Fruit fly (Drosophila melanogaster) ovary, adult (tissue): ENCODE measurements around the gene mRpS21.

Experiments used
- CG17801 ChIP-seq: fragments of 200-800 bp; optimal IDR thresholded peaks from 2 replicates; lab custom pipeline; 2019; ENCODE audit warnings: missing biosample characterization, mild to moderate bottlenecking, missing genetic modification characterization, moderate library complexity; ENCODE audit not compliant: partially characterized antibody

Gene mRpS21

DNA sequence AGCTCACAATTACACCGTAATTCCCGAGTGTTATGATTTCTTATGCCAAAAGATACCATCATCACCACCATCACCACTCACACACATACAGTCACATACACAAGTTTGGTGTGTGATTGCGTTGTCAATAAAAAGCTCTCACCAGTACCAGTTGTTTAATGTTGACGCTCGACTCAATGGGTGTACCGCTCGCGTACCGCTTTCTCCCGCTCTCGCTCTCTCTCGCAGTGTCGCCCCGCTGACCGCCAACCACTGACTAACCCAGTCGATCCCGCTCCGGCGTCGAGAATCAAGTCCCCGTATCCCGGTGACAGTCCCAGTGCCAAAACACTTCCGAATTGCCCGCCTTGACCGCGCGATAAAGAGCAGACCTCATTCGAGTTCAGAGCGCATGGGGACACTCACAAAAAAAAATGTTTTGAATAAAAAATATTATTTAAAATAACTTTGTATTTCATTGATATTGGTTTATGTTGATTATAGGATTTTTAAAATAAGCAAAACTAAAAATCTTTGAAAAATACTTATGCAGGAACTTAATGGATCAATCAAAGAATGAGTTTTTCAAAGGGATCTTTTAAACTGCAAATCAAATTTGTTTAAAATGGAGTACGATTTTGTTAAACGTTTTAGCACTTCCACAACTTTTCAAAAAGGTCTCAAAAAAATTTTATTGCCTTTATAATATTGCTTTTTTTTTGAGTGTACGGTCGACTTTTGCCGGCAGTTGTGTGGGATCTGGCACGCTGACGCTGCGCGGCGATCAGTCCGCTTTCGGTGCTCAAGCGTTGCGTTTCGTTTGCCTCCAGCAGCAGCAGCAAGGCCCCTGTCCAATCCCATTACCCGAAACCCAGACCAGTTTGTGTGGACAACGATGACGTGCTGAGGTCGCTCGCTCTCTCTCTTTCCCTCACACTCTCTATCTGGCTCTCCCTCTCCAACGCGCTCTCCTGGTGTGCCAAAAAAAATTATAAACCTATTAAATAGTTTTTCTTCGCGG, 17.1 kb downstream of the mRpS21 start, which contains the start of gene Dic1:
TSS of gene Dic1 (plus strand) at position 764 of the 1,000 bp plus-strand sequence.
- peak; percentile 95 for TF ChIP-seq CG17801 (GFP tag; lab: Kevin White, UChicago)

DNA sequence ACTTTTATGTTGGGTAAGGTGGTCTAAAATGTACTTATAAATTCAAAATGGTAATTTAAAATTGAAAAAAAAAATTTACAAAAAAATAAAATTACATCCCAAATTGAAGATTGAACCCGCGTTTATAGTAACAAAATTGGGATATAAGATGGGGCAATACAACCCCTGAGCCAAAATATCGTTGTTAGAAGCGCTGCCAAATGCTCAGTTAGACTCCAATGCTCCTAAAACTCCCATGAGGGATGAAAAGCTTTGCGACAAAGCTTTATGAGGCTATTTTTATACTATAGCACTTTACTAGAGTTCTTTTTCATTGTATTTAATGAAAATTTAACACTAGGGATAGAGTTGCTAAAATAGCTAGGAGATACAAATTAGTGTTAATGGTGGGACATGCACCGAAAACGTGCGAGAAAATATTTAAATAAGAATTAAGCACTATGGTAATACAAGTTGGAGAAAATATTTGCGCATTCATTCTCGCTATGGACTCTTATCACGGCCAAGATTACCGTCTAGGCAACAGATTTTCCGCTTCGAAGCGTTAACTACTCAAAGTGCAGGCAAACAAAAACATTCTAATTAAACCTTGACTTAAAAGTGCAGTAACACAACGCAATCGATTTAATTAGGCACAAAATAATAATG, 18.1 kb downstream of the mRpS21 start:
- TF ChIP-seq CG17801 (GFP tag; lab: Kevin White, UChicago): no peak

DNA sequence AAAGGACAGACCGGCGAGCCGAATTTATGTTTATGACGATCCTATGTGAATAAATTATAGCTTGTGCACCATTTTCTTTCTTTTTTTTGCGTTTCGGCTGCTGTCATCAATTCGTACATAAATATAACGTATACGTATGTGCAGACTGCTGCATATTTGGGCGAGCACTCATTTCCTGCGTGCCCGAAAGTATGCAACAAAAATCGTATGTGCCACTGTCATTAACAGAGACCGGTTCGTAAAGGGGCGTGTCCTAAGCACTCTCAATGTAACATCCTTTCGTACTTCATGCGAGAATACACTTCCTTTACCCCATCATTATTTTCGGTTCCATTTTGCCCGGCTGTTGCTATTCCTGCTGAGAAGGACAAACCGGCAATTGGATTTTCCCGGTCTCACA, 21.5 kb downstream of the mRpS21 start:
- TF ChIP-seq CG17801 (GFP tag; lab: Kevin White, UChicago): no peak

dm6 chr3R:13356960-13357359, 24.6 kb downstream of the mRpS21 start:
- no peak for TF ChIP-seq CG17801 (GFP tag; lab: Kevin White, UChicago)

DNA sequence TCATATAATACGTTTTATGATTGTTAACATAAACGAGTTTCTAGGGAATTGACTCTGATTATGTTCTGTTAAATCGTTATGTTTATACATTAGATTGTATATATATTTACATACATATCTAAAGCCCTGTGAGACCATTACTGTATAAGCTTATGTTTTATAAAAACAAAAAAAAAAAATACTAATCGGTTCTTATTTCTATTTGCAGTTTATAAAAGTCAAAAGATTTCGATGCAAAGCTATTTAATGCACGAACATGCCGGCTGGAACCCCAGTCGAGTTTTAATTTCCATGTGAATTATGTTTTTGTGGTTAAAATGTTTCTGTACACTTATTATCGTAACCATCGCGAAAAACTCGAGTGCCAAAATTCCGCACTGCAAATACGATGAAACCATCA, 28.2 kb downstream of the mRpS21 start, which contains the start of gene mthl12:
TSS of gene mthl12 (plus strand) at position 301 of the 400 bp plus-strand sequence.
- TF ChIP-seq CG17801 (GFP tag; lab: Kevin White, UChicago): no peak

- TF ChIP-seq CG17801 (GFP tag; lab: Kevin White, UChicago): no peak
Measured at dm6 chr3R:13338030-13338429, 43.6 kb downstream of the mRpS21 start, which contains the start of gene PK2-R1. TSS of gene PK2-R1 (plus strand) at chr3R:13338330.

DNA sequence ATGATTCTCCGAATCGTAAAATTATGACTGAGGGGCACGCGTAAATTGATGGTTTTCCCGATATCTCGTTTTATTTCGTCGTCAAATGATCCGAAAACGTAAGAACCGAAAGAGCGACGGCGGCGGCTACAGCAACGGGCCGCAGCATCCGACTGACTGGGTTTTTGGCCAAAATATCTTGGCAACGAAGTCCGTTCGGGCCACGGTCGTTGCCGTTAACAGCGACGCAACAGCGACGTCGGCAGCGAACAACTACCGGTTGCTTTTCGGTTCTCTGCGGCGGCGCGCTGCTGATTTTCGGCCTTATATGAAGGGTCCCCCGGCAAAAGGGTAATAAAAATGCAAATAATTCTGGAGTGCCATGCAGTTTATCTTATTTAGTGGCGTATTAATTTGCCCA, 47.6 kb downstream of the mRpS21 start, which contains the start of gene PK2-R2:
TSS of gene PK2-R2 (minus strand) at position 160 of the 400 bp plus-strand sequence.
- no peak for TF ChIP-seq CG17801 (GFP tag; lab: Kevin White, UChicago)

DNA sequence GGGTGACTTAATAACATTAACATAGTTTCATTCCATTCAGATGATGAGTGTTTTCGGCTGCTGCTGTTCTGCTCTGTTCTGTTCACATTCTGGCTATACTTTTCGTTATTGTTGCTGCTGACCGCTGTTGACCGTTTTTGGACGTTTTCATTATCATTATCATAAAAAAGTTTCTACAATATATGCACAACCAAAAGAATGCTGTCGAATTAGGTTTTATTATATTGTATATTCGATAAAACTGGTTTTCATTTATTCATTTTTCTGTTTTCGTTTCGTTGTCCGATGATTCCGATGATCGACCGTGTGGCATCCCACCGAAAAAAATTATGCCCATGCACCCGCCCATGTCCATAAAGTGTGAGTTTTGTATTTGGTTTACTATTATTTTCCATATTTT, 48.6 kb downstream of the mRpS21 start:
- no peak for TF ChIP-seq CG17801 (GFP tag; lab: Kevin White, UChicago)
